Fruit fly (Drosophila melanogaster): ENCODE results near the gene abo.

Gene abo

dm6 chr2L:10975193-10975592 lies at the start of gene abo:
Gene abo, minus strand, starts transcription at chr2L:10975293.
- TF ChIP-seq Sin3A (optimal IDR thresholded peaks at IDR 0.05), result no peak
- TF ChIP-seq insv (optimal IDR thresholded peaks at IDR 0.05), result no peak
- TF ChIP-seq psq (optimal IDR thresholded peaks at IDR 0.05), result no peak
- no peak for TF ChIP-seq Myc (optimal IDR thresholded peaks at IDR 0.05)
- TF ChIP-seq h (optimal IDR thresholded peaks at IDR 0.05), result no peak
- no peak for TF ChIP-seq ttk (optimal IDR thresholded peaks at IDR 0.05)

dm6 chr2L:11023875-11024274 lies 48.8 kb upstream of the abo start:
- TF ChIP-seq Sin3A (optimal IDR thresholded peaks at IDR 0.05) (no peak), psq (optimal IDR thresholded peaks at IDR 0.05) (no peak), Myc (optimal IDR thresholded peaks at IDR 0.05) (no peak), ttk (optimal IDR thresholded peaks at IDR 0.05) (no peak), h (optimal IDR thresholded peaks at IDR 0.05) (no peak)

DNA sequence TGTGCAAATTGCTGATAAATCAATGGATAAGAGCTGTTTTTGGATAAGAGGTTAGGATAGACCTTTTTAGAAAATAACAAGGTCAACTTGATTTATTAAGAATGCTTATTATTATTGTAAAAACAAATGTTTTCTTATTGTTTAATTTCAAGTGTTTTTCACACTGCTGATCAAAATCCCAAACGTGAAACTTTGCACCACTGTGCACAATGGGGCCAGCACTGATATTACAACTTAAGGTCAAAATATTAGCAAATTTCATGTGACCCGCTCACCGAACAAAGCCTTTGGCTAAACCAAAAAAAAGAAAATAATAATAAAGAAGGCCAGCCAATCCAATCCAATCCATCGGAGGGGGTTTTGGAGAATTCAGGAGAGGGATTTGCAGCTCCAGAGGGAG lies 47.7 kb upstream of the abo start:
- no peak for TF ChIP-seq insv (optimal IDR thresholded peaks at IDR 0.05)
- TF ChIP-seq Sin3A (optimal IDR thresholded peaks at IDR 0.05), result no peak
- no peak for TF ChIP-seq Myc (optimal IDR thresholded peaks at IDR 0.05)
- no peak for TF ChIP-seq h (optimal IDR thresholded peaks at IDR 0.05)
- no peak for TF ChIP-seq ttk (optimal IDR thresholded peaks at IDR 0.05)
- TF ChIP-seq psq (optimal IDR thresholded peaks at IDR 0.05), result no peak

DNA sequence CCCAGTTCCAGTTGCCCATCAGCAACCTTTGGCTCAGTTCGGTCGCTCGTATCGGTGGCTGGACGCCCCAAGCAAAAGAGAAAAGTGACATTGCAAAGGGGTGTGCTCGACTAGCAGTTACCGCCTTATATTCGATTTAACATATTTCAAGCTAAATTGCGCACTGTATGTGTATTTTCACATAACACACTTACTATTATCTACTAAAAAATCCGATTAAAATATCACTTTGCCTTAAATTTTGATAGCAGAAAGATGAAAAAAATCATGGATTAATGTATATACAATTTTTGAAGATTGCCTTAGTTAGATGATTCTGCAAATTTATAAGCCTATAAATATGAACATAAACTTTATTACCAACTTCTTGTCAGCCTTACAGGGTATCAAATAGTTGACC lies 46.5 kb upstream of the abo start:
- TF ChIP-seq psq (optimal IDR thresholded peaks at IDR 0.05) (no peak), h (optimal IDR thresholded peaks at IDR 0.05) (no peak), insv (optimal IDR thresholded peaks at IDR 0.05) (no peak), ttk (optimal IDR thresholded peaks at IDR 0.05) (no peak), Sin3A (optimal IDR thresholded peaks at IDR 0.05) (no peak), Myc (optimal IDR thresholded peaks at IDR 0.05) (no peak)

dm6 chr2L:11016695-11017094 lies 41.6 kb upstream of the abo start, which contains the start of gene CG14913:
Gene CG14913, plus strand, starts transcription at chr2L:11016995.
- TF ChIP-seq Myc (optimal IDR thresholded peaks at IDR 0.05) (no peak), psq (optimal IDR thresholded peaks at IDR 0.05) (no peak), insv (optimal IDR thresholded peaks at IDR 0.05) (no peak), h (optimal IDR thresholded peaks at IDR 0.05) (no peak), ttk (optimal IDR thresholded peaks at IDR 0.05) (no peak)

DNA sequence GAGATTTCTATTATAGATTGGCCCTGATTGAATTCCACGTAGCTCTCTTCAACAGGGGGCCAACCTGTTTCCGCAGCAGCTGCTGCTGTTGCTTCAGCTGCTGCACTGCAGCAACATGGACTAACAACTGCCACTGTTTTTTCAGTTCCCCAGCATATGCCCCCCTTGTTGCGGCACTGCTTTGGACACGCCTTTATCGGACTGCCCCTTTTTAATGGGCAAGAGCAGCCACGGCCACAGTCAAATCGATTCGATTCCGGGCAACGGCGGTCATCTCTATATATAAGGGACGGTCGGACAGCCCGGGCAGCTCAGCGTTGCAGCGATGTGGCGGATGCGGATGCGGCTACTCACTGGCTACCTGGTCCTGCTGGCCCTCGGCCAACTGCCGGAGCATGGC lies 40.2 kb upstream of the abo start, which contains the start of gene Acp32CD:
Gene Acp32CD, plus strand, starts transcription at position 301 of the 400 bp plus-strand sequence.
- TF ChIP-seq psq (optimal IDR thresholded peaks at IDR 0.05), result no peak
- no peak for TF ChIP-seq Sin3A (optimal IDR thresholded peaks at IDR 0.05)
- no peak for TF ChIP-seq ttk (optimal IDR thresholded peaks at IDR 0.05)
- no peak for TF ChIP-seq Myc (optimal IDR thresholded peaks at IDR 0.05)
- no peak for TF ChIP-seq insv (optimal IDR thresholded peaks at IDR 0.05)
- TF ChIP-seq h (optimal IDR thresholded peaks at IDR 0.05), result no peak

dm6 chr2L:11014671-11015070 lies 39.6 kb upstream of the abo start:
- no peak for TF ChIP-seq ttk (optimal IDR thresholded peaks at IDR 0.05)
- TF ChIP-seq insv (optimal IDR thresholded peaks at IDR 0.05), result no peak
- no peak for TF ChIP-seq Sin3A (optimal IDR thresholded peaks at IDR 0.05)
- no peak for TF ChIP-seq h (optimal IDR thresholded peaks at IDR 0.05)
- no peak for TF ChIP-seq Myc (optimal IDR thresholded peaks at IDR 0.05)
- TF ChIP-seq psq (optimal IDR thresholded peaks at IDR 0.05), result no peak

DNA sequence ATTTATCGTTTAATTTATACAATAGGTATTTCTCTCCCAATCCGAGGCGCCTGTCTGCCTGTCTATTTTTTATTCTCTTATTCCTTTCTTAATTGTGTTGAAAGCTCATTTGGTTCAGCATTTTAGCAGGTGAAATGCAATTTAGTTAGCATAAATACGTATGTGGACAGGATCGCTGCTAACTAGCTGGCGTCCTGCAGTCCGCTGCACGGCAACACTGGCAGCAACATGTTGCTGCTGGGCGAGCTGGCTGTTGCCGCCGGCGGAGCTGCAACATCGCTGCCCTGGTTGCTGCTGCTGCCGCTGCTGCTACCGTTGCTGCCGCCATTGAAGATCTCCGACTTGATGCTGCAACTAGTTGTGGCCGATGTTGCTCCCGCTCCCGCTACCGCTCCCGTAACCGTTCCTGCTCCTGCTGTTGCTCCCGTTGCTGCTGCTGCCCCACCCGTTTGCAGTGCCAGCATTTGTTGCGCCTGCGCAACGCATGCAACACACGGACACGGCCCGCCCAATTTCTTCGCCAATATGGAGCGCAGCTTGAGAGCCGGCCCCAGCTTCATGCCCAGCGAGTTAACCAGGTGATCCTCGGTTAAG lies 39.0 kb upstream of the abo start:
- TF ChIP-seq ttk (optimal IDR thresholded peaks at IDR 0.05), result no peak
- no peak for TF ChIP-seq Sin3A (optimal IDR thresholded peaks at IDR 0.05)
- TF ChIP-seq Myc (optimal IDR thresholded peaks at IDR 0.05), result no peak
- no peak for TF ChIP-seq h (optimal IDR thresholded peaks at IDR 0.05)
- no peak for TF ChIP-seq insv (optimal IDR thresholded peaks at IDR 0.05)
- TF ChIP-seq psq (optimal IDR thresholded peaks at IDR 0.05), result no peak

DNA sequence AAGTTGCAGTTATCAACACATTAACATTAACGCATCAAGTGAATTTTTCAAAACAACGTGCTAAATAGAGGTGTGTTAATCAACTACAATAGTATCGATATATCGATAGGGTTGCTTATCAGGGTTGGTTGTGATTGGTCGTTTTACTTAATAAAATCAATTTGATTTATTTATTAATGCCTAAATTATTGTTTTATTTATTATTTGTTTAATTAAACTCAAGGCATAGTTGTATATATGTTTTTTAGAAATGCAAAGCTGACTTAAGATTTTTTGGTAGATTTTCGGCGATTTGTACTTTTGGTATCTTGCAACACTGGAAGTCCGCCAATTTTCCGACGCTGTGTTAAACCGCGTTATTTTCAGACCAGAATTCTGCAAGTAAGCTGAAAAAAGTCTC lies 35.9 kb upstream of the abo start, which contains the start of the genes Art8 and dUTPase:
Gene Art8, minus strand, starts transcription at position 88 of the 400 bp plus-strand sequence.
Gene dUTPase, plus strand, starts transcription at position 314 of the 400 bp plus-strand sequence.
- TF ChIP-seq ttk (optimal IDR thresholded peaks at IDR 0.05) (no peak), insv (optimal IDR thresholded peaks at IDR 0.05) (no peak), Myc (optimal IDR thresholded peaks at IDR 0.05) (no peak), Sin3A (optimal IDR thresholded peaks at IDR 0.05) (no peak), psq (optimal IDR thresholded peaks at IDR 0.05) (no peak), h (optimal IDR thresholded peaks at IDR 0.05) (no peak)

DNA sequence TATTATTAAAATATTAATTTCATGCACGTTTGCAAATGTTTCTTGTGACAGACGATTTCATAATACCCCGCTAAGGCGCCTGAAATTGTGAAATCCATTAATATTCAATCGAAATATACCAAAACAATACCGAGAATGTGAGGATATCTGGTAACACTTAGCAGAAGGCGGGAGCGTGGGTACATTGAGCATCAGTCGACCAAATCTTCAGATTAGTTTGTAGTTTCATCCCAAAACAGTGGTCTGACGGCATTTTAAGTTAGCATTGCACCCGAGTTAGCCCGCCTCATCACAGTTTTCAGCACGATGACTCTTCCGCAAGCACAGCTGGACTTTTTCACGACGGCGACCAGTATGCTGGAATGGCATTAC lies 29.6 kb upstream of the abo start, which contains the start of gene Nup154:
Gene Nup154, plus strand, starts transcription at position 147 of the 372 bp plus-strand sequence.
- TF ChIP-seq psq (optimal IDR thresholded peaks at IDR 0.05) (no peak), h (optimal IDR thresholded peaks at IDR 0.05) (no peak), Myc (optimal IDR thresholded peaks at IDR 0.05) (no peak), ttk (optimal IDR thresholded peaks at IDR 0.05) (no peak), insv (optimal IDR thresholded peaks at IDR 0.05) (no peak), Sin3A (optimal IDR thresholded peaks at IDR 0.05) (no peak)

dm6 chr2L:11003925-11004673 lies 29.0 kb upstream of the abo start, which contains the start of gene RpL9:
Gene RpL9, minus strand, starts transcription at chr2L:11004189.
- no peak for TF ChIP-seq Sin3A (optimal IDR thresholded peaks at IDR 0.05)
- TF ChIP-seq ttk (optimal IDR thresholded peaks at IDR 0.05), result no peak
- no peak for TF ChIP-seq Myc (optimal IDR thresholded peaks at IDR 0.05)
- no peak for TF ChIP-seq psq (optimal IDR thresholded peaks at IDR 0.05)

dm6 chr2L:11001376-11002122 lies 26.5 kb upstream of the abo start, which contains the start of the genes aub and lectin-33A:
Gene aub, minus strand, starts transcription at chr2L:11001476.
Gene lectin-33A, plus strand, starts transcription at chr2L:11002072.
- TF ChIP-seq h (optimal IDR thresholded peaks at IDR 0.05) (no peak), Myc (optimal IDR thresholded peaks at IDR 0.05) (no peak), ttk (optimal IDR thresholded peaks at IDR 0.05) (no peak), Sin3A (optimal IDR thresholded peaks at IDR 0.05) (no peak), psq (optimal IDR thresholded peaks at IDR 0.05) (no peak), insv (optimal IDR thresholded peaks at IDR 0.05) (no peak)
